Worm (Caenorhabditis elegans): ENCODE measurements around the gene shw-3.
A peak's percentile ranks its signal among the peaks of the same experiment; 100 is the strongest.

shw-3 gene

ce11 chrV:13033223-13033622, 46.3 kb upstream of the shw-3 start, which contains the start of gene W07G4.1:
TSS of gene W07G4.1 (plus strand) at chrV:13033523.
- no peak for TF ChIP-seq ama-1 (optimal IDR thresholded peaks at IDR 0.05)
- TF ChIP-seq ctbp-1 (GFP tag; IDR thresholded peaks at IDR 0.05): no peak
- no peak for TF ChIP-seq ceh-44 (GFP tag; IDR thresholded peaks at IDR 0.05)
- no peak for TF ChIP-seq daf-19 (GFP tag; conservative IDR thresholded peaks at IDR 0.05)

DNA sequence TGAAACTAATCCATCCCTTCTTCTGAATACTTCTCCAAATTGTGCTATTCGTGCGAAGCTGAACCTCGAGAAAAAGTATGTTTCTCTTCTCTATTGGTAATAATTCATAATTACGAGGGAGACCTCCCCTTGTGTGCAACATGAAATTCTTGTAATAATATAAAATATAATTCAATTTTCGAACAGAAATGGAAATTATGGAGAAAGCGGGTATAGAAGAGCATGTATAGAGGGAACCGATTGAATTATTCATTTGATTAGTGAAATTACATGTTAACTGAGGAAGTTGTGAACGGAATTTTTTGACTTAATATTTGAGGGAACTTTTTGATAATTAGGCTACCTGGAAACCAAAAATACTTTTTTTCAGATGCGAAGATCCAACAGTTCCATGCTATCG, 41.9 kb upstream of the shw-3 start:
- TF ChIP-seq nhr-76 (tag; optimal IDR thresholded peaks at IDR 0.05) (no peak), ceh-32 (tag; optimal IDR thresholded peaks at IDR 0.05; ENCODE audit: poor library complexity) (peak; percentile 6)

- TF ChIP-seq lin-39 (tag; optimal IDR thresholded peaks at IDR 0.05) (no peak), saeg-2 (GFP tag; IDR thresholded peaks at IDR 0.05) (no peak), dmd-6 (GFP tag; IDR thresholded peaks at IDR 0.05) (0 out of 2 replicates have a peak, but pooled peaks have one; percentile 7), T26A8.4 (GFP tag; IDR thresholded peaks at IDR 0.05) (no peak), php-3 (GFP tag; IDR thresholded peaks at IDR 0.05) (0 out of 2 replicates have a peak, but pooled peaks have one; percentile 9), unc-39 (tag; optimal IDR thresholded peaks at IDR 0.05) (no peak), nhr-237 (tag; optimal IDR thresholded peaks at IDR 0.05) (no peak), ces-1 (GFP tag; optimal IDR thresholded peaks at IDR 0.05) (peak; percentile 7), F37D6.2 (tag; optimal IDR thresholded peaks at IDR 0.05) (no peak), lim-7 (GFP tag; IDR thresholded peaks at IDR 0.05) (0 out of 2 replicates have a peak, but pooled peaks have one; percentile 34), lin-29 (GFP tag; IDR thresholded peaks at IDR 0.05) (no peak), mxl-2 (GFP tag; conservative IDR thresholded peaks at IDR 0.05) (no peak), mxl-3 (GFP tag; optimal IDR thresholded peaks at IDR 0.05) (no peak)
Observed at ce11 chrV:13026631-13027299, 39.8 kb upstream of the shw-3 start.

DNA sequence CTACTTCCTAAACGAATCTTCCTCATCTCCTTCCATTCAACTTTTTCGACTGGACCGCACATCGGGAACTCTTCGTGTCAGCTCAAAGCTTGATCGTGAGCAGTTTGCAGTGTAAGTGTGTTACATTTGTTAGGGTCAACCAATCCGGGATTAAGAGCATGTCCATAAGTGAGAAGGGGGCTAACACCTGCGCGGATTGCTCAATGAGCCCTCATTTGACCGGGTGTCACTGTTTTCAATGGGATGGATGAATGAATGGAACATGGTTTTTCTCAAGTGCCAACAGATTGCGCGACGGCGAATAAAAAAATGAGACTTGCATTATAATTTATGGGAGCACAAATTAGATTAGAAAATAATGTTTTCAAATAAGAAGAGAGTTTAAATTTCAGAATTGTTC, 38.3 kb upstream of the shw-3 start:
- TF ChIP-seq vab-7 (GFP tag; IDR thresholded peaks at IDR 0.05) (no peak), ceh-32 (tag; optimal IDR thresholded peaks at IDR 0.05; ENCODE audit: poor library complexity) (no peak), nhr-25 (tag; optimal IDR thresholded peaks at IDR 0.05; ENCODE audit: borderline replicate concordance, insufficient read depth) (no peak), set-16 (GFP tag; IDR thresholded peaks at IDR 0.05) (no peak), lin-15B (tag; optimal IDR thresholded peaks at IDR 0.05) (no peak), fkh-10 (GFP tag; optimal IDR thresholded peaks at IDR 0.05) (peak; percentile 41), zip-11 (GFP tag; IDR thresholded peaks at IDR 0.05) (no peak), mes-2 (tag; optimal IDR thresholded peaks at IDR 0.05; ENCODE audit: poor library complexity, severe bottlenecking) (no peak), ceh-44 (GFP tag; IDR thresholded peaks at IDR 0.05) (no peak)

DNA sequence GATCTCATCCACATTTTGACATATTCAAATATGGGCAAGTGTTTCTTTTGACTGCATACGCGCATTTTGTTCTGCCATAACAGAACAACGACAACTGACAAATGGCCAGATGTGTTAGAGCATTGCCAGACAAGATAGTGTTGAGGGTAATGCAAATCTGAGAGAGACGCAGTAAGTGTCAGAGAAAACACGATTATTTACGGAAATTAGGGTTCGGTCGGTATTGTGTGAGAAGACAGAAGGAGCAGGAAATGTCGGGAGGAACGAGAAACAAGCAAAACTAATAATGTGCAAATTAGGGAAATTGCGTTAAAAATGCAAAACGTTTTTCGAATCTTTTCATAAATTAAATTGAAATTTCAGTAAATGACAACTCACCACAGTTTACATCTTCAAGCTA, 37.5 kb upstream of the shw-3 start:
- TF ChIP-seq Y5F2A.4 (GFP tag; optimal IDR thresholded peaks at IDR 0.05) (no peak), unc-62 (GFP tag; optimal IDR thresholded peaks at IDR 0.05 in 1 of 2) (peak in 1 of 2 experiments; percentile 36), unc-62 (tag; optimal IDR thresholded peaks at IDR 0.05) (no peak)

DNA sequence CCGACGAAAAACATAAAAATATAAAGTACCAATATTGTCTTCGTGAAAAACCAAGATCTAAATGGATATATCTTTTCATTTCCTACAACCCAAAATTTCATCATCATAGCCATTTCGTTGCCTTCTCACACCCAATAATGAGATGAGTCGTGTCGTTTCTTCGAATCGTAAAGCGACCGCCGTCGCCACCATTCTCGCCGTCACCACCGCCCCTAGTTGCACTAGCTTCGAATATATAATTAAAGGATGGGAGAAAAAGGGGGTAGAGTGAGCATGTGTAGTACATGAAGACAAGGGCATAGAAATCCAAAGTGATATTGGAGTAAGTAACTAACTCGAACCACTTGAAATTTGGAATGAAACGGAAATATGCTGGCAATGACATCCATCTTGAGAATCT, 35.3 kb upstream of the shw-3 start:
- no peak for TF ChIP-seq mes-2 (tag; optimal IDR thresholded peaks at IDR 0.05; ENCODE audit: poor library complexity, severe bottlenecking)
- TF ChIP-seq aha-1 (tag): peak; percentile 68
- no peak for TF ChIP-seq rbr-2 (tag; optimal IDR thresholded peaks at IDR 0.05)
- TF ChIP-seq ceh-20 (GFP tag; IDR thresholded peaks at IDR 0.05): no peak
- TF ChIP-seq F26F4.8 (GFP tag; conservative IDR thresholded peaks at IDR 0.05): no peak
